Fruit fly (Drosophila melanogaster) whole organism: ENCODE results near the gene CG5196.

ENCODE experiments used
- CG8478 ChIP-seq: fragments of >200 bp; optimal IDR thresholded peaks from 2 replicates; lab custom pipeline; 2018; ENCODE audit warnings: inconsistent platforms
- Dll ChIP-seq: fragments of >200 bp; optimal IDR thresholded peaks from 2 replicates; lab custom pipeline; 2017
- EcR ChIP-seq, 2 experiments: fragments of >200 bp; optimal IDR thresholded peaks; 2 replicates each; lab custom pipeline; 2017; ENCODE audit warnings: missing biosample characterization in 2 of 2, missing genetic modification characterization in 2 of 2, missing genetic modification reagents in 2 of 2
- pan ChIP-seq: fragments of >200 bp; optimal IDR thresholded peaks from 2 replicates; lab custom pipeline; 2017
- psq ChIP-seq: fragments of >200 bp; optimal IDR thresholded peaks from 2 replicates; lab custom pipeline; 2017
- usp ChIP-seq: fragments of >200 bp; optimal IDR thresholded peaks from 2 replicates; lab custom pipeline; 2017; ENCODE audit warnings: missing biosample characterization, missing genetic modification characterization, mixed read lengths

The CG5196 gene

dm6 chr3R:12408160-12408559 lies at the start of gene CG5196:
Gene CG5196 (plus strand): TSS chr3R:12408316.
- TF ChIP-seq psq (no peak), Dll (lab: Kevin White, UChicago) (no peak), CG8478 (lab: Kevin White, UChicago) (no peak)

dm6 chr3R:12359837-12360236 lies 48.3 kb upstream of the CG5196 start, which contains the start of gene CG4115:
Gene CG4115 (plus strand): TSS chr3R:12360008.
- no peak for TF ChIP-seq CG8478 (lab: Kevin White, UChicago)
- TF ChIP-seq Dll (lab: Kevin White, UChicago): no peak
- no peak for TF ChIP-seq pan (lab: Kevin White, UChicago)
- TF ChIP-seq EcR (GFP tag; optimal IDR thresholded peaks at IDR 0.05; lab: Kevin White, UChicago): no peak
- TF ChIP-seq usp (GFP tag; lab: Kevin White, UChicago): no peak
- TF ChIP-seq psq: no peak

- TF ChIP-seq usp (GFP tag; lab: Kevin White, UChicago) (no peak), EcR (GFP tag; optimal IDR thresholded peaks at IDR 0.05; lab: Kevin White, UChicago) (no peak), pan (lab: Kevin White, UChicago) (no peak), CG8478 (lab: Kevin White, UChicago) (no peak), Dll (lab: Kevin White, UChicago) (no peak), psq (no peak)
These were observed 46.1 kb upstream of the CG5196 start for dm6 chr3R:12361962-12362497.

- TF ChIP-seq CG8478 (lab: Kevin White, UChicago): no peak
- TF ChIP-seq Dll (lab: Kevin White, UChicago): no peak
- TF ChIP-seq psq: no peak
- no peak for TF ChIP-seq usp (GFP tag; lab: Kevin White, UChicago)
- TF ChIP-seq pan (lab: Kevin White, UChicago): no peak
- no peak for TF ChIP-seq EcR (GFP tag; optimal IDR thresholded peaks at IDR 0.05; lab: Kevin White, UChicago)
These were observed 44.6 kb upstream of the CG5196 start for dm6 chr3R:12363544-12363943.

- TF ChIP-seq pan (lab: Kevin White, UChicago) (no peak), EcR (GFP tag; optimal IDR thresholded peaks at IDR 0.05; lab: Kevin White, UChicago) (no peak), Dll (lab: Kevin White, UChicago) (no peak), usp (GFP tag; lab: Kevin White, UChicago) (no peak), CG8478 (lab: Kevin White, UChicago) (no peak), psq (no peak)
These were observed 43.5 kb upstream of the CG5196 start, which contains the start of gene Tim17a1 for dm6 chr3R:12364580-12364979. Gene Tim17a1 (minus strand): TSS chr3R:12364680.

- TF ChIP-seq CG8478 (lab: Kevin White, UChicago) (no peak), psq (no peak), pan (lab: Kevin White, UChicago) (no peak), EcR (GFP tag; optimal IDR thresholded peaks at IDR 0.05; lab: Kevin White, UChicago) (no peak), Dll (lab: Kevin White, UChicago) (no peak), usp (GFP tag; lab: Kevin White, UChicago) (no peak)
These were observed 42.8 kb upstream of the CG5196 start, which contains the start of gene GstD10 for dm6 chr3R:12365264-12365840. Gene GstD10 (minus strand): TSS chr3R:12365735.

dm6 chr3R:12365887-12366286 lies 42.2 kb upstream of the CG5196 start:
- TF ChIP-seq Dll (lab: Kevin White, UChicago) (no peak), EcR (GFP tag; optimal IDR thresholded peaks at IDR 0.05; lab: Kevin White, UChicago) (no peak), psq (no peak), usp (GFP tag; lab: Kevin White, UChicago) (no peak), pan (lab: Kevin White, UChicago) (no peak), CG8478 (lab: Kevin White, UChicago) (no peak)

- TF ChIP-seq psq (no peak), CG8478 (lab: Kevin White, UChicago) (no peak), pan (lab: Kevin White, UChicago) (no peak)
These were observed 40.7 kb upstream of the CG5196 start, which contains the start of gene GstD9 for dm6 chr3R:12367464-12367863. Gene GstD9 (minus strand): TSS chr3R:12367564.

dm6 chr3R:12369135-12369792 lies 38.9 kb upstream of the CG5196 start, which contains the start of gene GstD1:
Gene GstD1 (minus strand): TSS chr3R:12369268.
- TF ChIP-seq EcR (GFP tag; optimal IDR thresholded peaks at IDR 0.05; lab: Kevin White, UChicago): peak in 1 of 2 experiments; percentile 4
- no peak for TF ChIP-seq pan (lab: Kevin White, UChicago)
- TF ChIP-seq Dll (lab: Kevin White, UChicago): no peak
- TF ChIP-seq usp (GFP tag; lab: Kevin White, UChicago): no peak
- no peak for TF ChIP-seq psq
- no peak for TF ChIP-seq CG8478 (lab: Kevin White, UChicago)

dm6 chr3R:12369793-12370642 lies 38.1 kb upstream of the CG5196 start:
- no peak for TF ChIP-seq pan (lab: Kevin White, UChicago)
- no peak for TF ChIP-seq CG8478 (lab: Kevin White, UChicago)

- TF ChIP-seq pan (lab: Kevin White, UChicago): no peak
- TF ChIP-seq EcR (GFP tag; optimal IDR thresholded peaks at IDR 0.05; lab: Kevin White, UChicago): peak in 1 of 2 experiments; percentile 64
These were observed 37.5 kb upstream of the CG5196 start for dm6 chr3R:12370643-12370995.
